Fruit fly (Drosophila melanogaster) whole organism, embryonic: ENCODE results near the gene nudC.

Experiments
- Adf1 ChIP-seq: fragments of 200-800 bp; sonication (Bioruptor generic); IDR thresholded peaks from 2 replicates; pipeline ENCODE4 v1.3.6; 2022; ENCODE audit warnings: missing biosample characterization, missing genetic modification characterization
- B-H2 ChIP-seq: fragments of 200-800 bp; sonication (Bioruptor generic); optimal IDR thresholded peaks from 2 replicates; lab custom pipeline; 2018; ENCODE audit warnings: missing biosample characterization, mild to moderate bottlenecking, missing genetic modification characterization
- CG12155 ChIP-seq: fragments of 200-800 bp; sonication (Bioruptor generic); optimal IDR thresholded peaks from 3 replicates; lab custom pipeline; 2016; ENCODE audit warnings: missing biosample characterization, missing genetic modification characterization
- CG13287 ChIP-seq: fragments of 200-800 bp; sonication (Bioruptor generic); IDR thresholded peaks from 2 replicates; pipeline ENCODE4 v1.3.6; 2022; ENCODE audit warnings: missing biosample characterization, missing genetic modification characterization; ENCODE audit not compliant: partially characterized antibody
- CG13624 ChIP-seq: fragments of 200-800 bp; sonication (Bioruptor generic); optimal IDR thresholded peaks from 2 replicates; lab custom pipeline; 2016; ENCODE audit warnings: missing biosample characterization, missing genetic modification characterization
- CG13775 ChIP-seq: fragments of 200-800 bp; sonication (Bioruptor generic); optimal IDR thresholded peaks from 3 replicates; lab custom pipeline; 2017; ENCODE audit warnings: missing biosample characterization, mild to moderate bottlenecking, missing genetic modification characterization
- CG15514 ChIP-seq: fragments of 200-800 bp; sonication (Bioruptor generic); optimal IDR thresholded peaks from 3 replicates; lab custom pipeline; 2017; ENCODE audit warnings: missing biosample characterization, missing genetic modification characterization, mild to moderate bottlenecking, moderate library complexity, missing genetic modification reagents
- CG18011 ChIP-seq: fragments of 200-800 bp; sonication (Bioruptor generic); optimal IDR thresholded peaks from 2 replicates; lab custom pipeline; 2017; ENCODE audit warnings: missing biosample characterization, missing genetic modification characterization, mild to moderate bottlenecking, moderate library complexity, missing genotype
- CG2129 ChIP-seq: fragments of 200-800 bp; sonication (Bioruptor generic); IDR thresholded peaks from 2 replicates; pipeline ENCODE4 v1.3.6; 2022; ENCODE audit warnings: missing biosample characterization, missing genetic modification characterization; ENCODE audit not compliant: partially characterized antibody
- CG31388 ChIP-seq: fragments of 200-800 bp; sonication (Bioruptor generic); optimal IDR thresholded peaks from 2 replicates; lab custom pipeline; 2016; ENCODE audit warnings: missing biosample characterization, missing genetic modification characterization
- CG3163 ChIP-seq: fragments of 200-800 bp; sonication (Bioruptor generic); optimal IDR thresholded peaks from 3 replicates; lab custom pipeline; 2016; ENCODE audit warnings: missing biosample characterization, missing genetic modification characterization
- CG32532 ChIP-seq: fragments of 200-800 bp; sonication (Bioruptor generic); IDR thresholded peaks from 2 replicates; pipeline ENCODE4 v1.3.6; 2022; ENCODE audit warnings: missing biosample characterization, missing genetic modification characterization
- CG32772 ChIP-seq: fragments of 200-800 bp; sonication (Bioruptor generic); IDR thresholded peaks from 2 replicates; pipeline ENCODE4 v1.3.6; 2022; ENCODE audit warnings: missing biosample characterization, missing genetic modification characterization
- CG4424 ChIP-seq: fragments of 200-800 bp; sonication (Bioruptor generic); optimal IDR thresholded peaks from 3 replicates; lab custom pipeline; 2016; ENCODE audit warnings: missing biosample characterization, missing genetic modification characterization
- CG5953 ChIP-seq: fragments of 200-800 bp; sonication (Bioruptor generic); IDR thresholded peaks from 2 replicates; pipeline ENCODE4 v1.3.6; 2022; ENCODE audit warnings: missing biosample characterization, missing genetic modification characterization
- CG6272 ChIP-seq: fragments of 200-800 bp; sonication (Bioruptor generic); IDR thresholded peaks from 2 replicates; pipeline ENCODE4 v1.3.6; 2022; ENCODE audit warnings: missing biosample characterization, missing genetic modification characterization
- CG7987 ChIP-seq: fragments of 200-800 bp; sonication (Bioruptor generic); optimal IDR thresholded peaks from 2 replicates; lab custom pipeline; 2018; ENCODE audit warnings: missing biosample characterization, mild to moderate bottlenecking, missing genetic modification characterization, moderate library complexity
- CG8359 ChIP-seq: fragments of 200-800 bp; sonication (Bioruptor generic); optimal IDR thresholded peaks from 2 replicates; lab custom pipeline; 2017; ENCODE audit warnings: missing biosample characterization, mild to moderate bottlenecking, missing genetic modification characterization, borderline replicate concordance
- CG9797 ChIP-seq: fragments of 200-800 bp; sonication (Bioruptor generic); optimal IDR thresholded peaks from 3 replicates; lab custom pipeline; 2018; ENCODE audit warnings: missing biosample characterization, mild to moderate bottlenecking, missing genetic modification characterization
- Dbx ChIP-seq: fragments of 200-800 bp; sonication (Bioruptor generic); IDR thresholded peaks from 3 replicates; pipeline ENCODE4 v1.3.6; 2022; ENCODE audit warnings: missing biosample characterization, missing genetic modification characterization
- Eip74EF ChIP-seq, 2 experiments: fragments of 200-800 bp in 1 of 2; fragments of >200 bp in 1 of 2; sonication (Bioruptor generic) in 1 of 2; optimal IDR thresholded peaks; 2 replicates each; lab custom pipeline; 2017 to 2019; ENCODE audit warnings: missing biosample characterization in 2 of 2, missing genetic modification characterization in 2 of 2, mild to moderate bottlenecking in 1 of 2, moderate library complexity in 1 of 2
- Ets97D ChIP-seq: fragments of 200-800 bp; sonication (Bioruptor generic); optimal IDR thresholded peaks from 3 replicates; lab custom pipeline; 2016; ENCODE audit warnings: missing biosample characterization, missing genetic modification characterization
- Lhr ChIP-seq: fragments of 200-800 bp; sonication (Bioruptor generic); optimal IDR thresholded peaks from 3 replicates; lab custom pipeline; 2017; ENCODE audit warnings: mild to moderate bottlenecking, missing biosample characterization, missing genetic modification reagents, missing genetic modification characterization
- Neu2 ChIP-seq: fragments of 200-800 bp; sonication (Bioruptor generic); optimal IDR thresholded peaks from 3 replicates; lab custom pipeline; 2016; ENCODE audit warnings: missing biosample characterization, missing genetic modification characterization, borderline replicate concordance
- Oaz ChIP-seq: fragments of 200-800 bp; sonication (Bioruptor generic); IDR thresholded peaks from 2 replicates; pipeline ENCODE4 v1.3.6; 2022; ENCODE audit warnings: missing biosample characterization, missing genetic modification characterization
- Oli ChIP-seq: fragments of 200-800 bp; sonication (Bioruptor generic); optimal IDR thresholded peaks from 2 replicates; lab custom pipeline; 2018; ENCODE audit warnings: missing biosample characterization, mild to moderate bottlenecking, missing genetic modification characterization, moderate library complexity
- Sry-δ ChIP-seq: fragments of 200-800 bp; sonication (Bioruptor generic); optimal IDR thresholded peaks from 2 replicates; lab custom pipeline; 2016; ENCODE audit warnings: missing biosample characterization, missing genetic modification characterization
- Ssrp ChIP-seq: fragments of 200-800 bp; sonication (Bioruptor generic); optimal IDR thresholded peaks from 2 replicates; lab custom pipeline; 2018; ENCODE audit warnings: missing biosample characterization, mild to moderate bottlenecking, missing genetic modification characterization, moderate library complexity
- Stat92E ChIP-seq, 3 experiments: fragments of >200 bp in 2 of 3; fragments of 200-800 bp in 1 of 3; sonication (Bioruptor generic) in 1 of 3; optimal IDR thresholded peaks; 2 replicates each; lab custom pipeline; 2017 to 2019; ENCODE audit warnings: missing biosample characterization in 3 of 3, missing genetic modification characterization in 3 of 3, mild to moderate bottlenecking in 1 of 3, moderate library complexity in 1 of 3
- Xrp1 ChIP-seq: fragments of 200-800 bp; sonication (Bioruptor generic); IDR thresholded peaks from 2 replicates; pipeline ENCODE4 v1.3.6; 2022; ENCODE audit warnings: missing biosample characterization, missing genetic modification characterization
- YL-1 ChIP-seq: fragments of 200-800 bp; sonication (Bioruptor generic); optimal IDR thresholded peaks from 3 replicates; lab custom pipeline; 2017; ENCODE audit warnings: missing biosample characterization, mild to moderate bottlenecking, missing genetic modification characterization
- da ChIP-seq: fragments of 200-800 bp; sonication (Bioruptor generic); optimal IDR thresholded peaks from 2 replicates; lab custom pipeline; 2016; ENCODE audit warnings: missing biosample characterization, missing genetic modification characterization
- dmrt99B ChIP-seq: fragments of 200-800 bp; sonication (Bioruptor generic); optimal IDR thresholded peaks from 2 replicates; lab custom pipeline; 2018; ENCODE audit warnings: missing biosample characterization, mild to moderate bottlenecking, missing genetic modification characterization, moderate library complexity
- exex ChIP-seq: fragments of 200-800 bp; sonication (Bioruptor generic); optimal IDR thresholded peaks from 4 replicates; lab custom pipeline; 2018; ENCODE audit warnings: missing biosample characterization, mild to moderate bottlenecking, missing genetic modification characterization, moderate library complexity
- fru ChIP-seq: fragments of >200 bp; optimal IDR thresholded peaks from 2 replicates; lab custom pipeline; 2017
- h ChIP-seq: fragments of >200 bp; optimal IDR thresholded peaks from 2 replicates; lab custom pipeline; 2017
- her ChIP-seq: fragments of 200-800 bp; sonication (Bioruptor generic); optimal IDR thresholded peaks from 2 replicates; lab custom pipeline; 2016; ENCODE audit warnings: missing biosample characterization, missing genetic modification characterization
- kah ChIP-seq: fragments of 200-800 bp; sonication (Bioruptor generic); optimal IDR thresholded peaks from 2 replicates; lab custom pipeline; 2018; ENCODE audit warnings: missing biosample characterization, mild to moderate bottlenecking, missing genetic modification characterization
- knrl ChIP-seq: fragments of 200-800 bp; sonication (Bioruptor generic); IDR thresholded peaks from 3 replicates; pipeline ENCODE4 v1.3.6; 2022; ENCODE audit warnings: missing biosample characterization, missing genetic modification characterization; ENCODE audit not compliant: partially characterized antibody
- phol ChIP-seq: fragments of 200-800 bp; sonication (Bioruptor generic); optimal IDR thresholded peaks from 3 replicates; lab custom pipeline; 2018; ENCODE audit warnings: missing biosample characterization, mild to moderate bottlenecking, missing genetic modification characterization, moderate library complexity
- run ChIP-seq: fragments of 200-800 bp; sonication (Bioruptor generic); optimal IDR thresholded peaks from 3 replicates; lab custom pipeline; 2018; ENCODE audit warnings: missing biosample characterization, mild to moderate bottlenecking, missing genetic modification characterization
- salm ChIP-seq: fragments of 200-800 bp; sonication (Bioruptor generic); optimal IDR thresholded peaks from 2 replicates; lab custom pipeline; 2018; ENCODE audit warnings: missing biosample characterization, mild to moderate bottlenecking, missing genetic modification characterization
- scrt ChIP-seq: fragments of 200-800 bp; sonication (Bioruptor generic); optimal IDR thresholded peaks from 2 replicates; lab custom pipeline; 2018; ENCODE audit warnings: missing biosample characterization, mild to moderate bottlenecking, missing genetic modification characterization, moderate library complexity
- sug ChIP-seq: fragments of 200-800 bp; optimal IDR thresholded peaks from 2 replicates; lab custom pipeline; 2019; ENCODE audit warnings: missing biosample characterization, mild to moderate bottlenecking, missing genetic modification characterization, moderate library complexity
- unc-4 ChIP-seq: fragments of 200-800 bp; sonication (Bioruptor generic); IDR thresholded peaks from 2 replicates; pipeline ENCODE4 v1.3.6; 2022; ENCODE audit warnings: missing biosample characterization, missing genetic modification characterization; ENCODE audit not compliant: partially characterized antibody
- vvl ChIP-seq: fragments of 200-800 bp; sonication (Bioruptor generic); IDR thresholded peaks from 2 replicates; pipeline ENCODE4 v1.3.6; 2022; ENCODE audit warnings: missing biosample characterization, missing genetic modification characterization
- zen2 ChIP-seq: fragments of 200-800 bp; sonication (Bioruptor generic); IDR thresholded peaks from 3 replicates; pipeline ENCODE4 v1.3.6; 2022; ENCODE audit warnings: missing biosample characterization, missing genetic modification characterization; ENCODE audit not compliant: partially characterized antibody
- zf30C ChIP-seq: fragments of 200-800 bp; sonication (Bioruptor generic); optimal IDR thresholded peaks from 3 replicates; lab custom pipeline; 2018; ENCODE audit warnings: missing biosample characterization, mild to moderate bottlenecking, missing genetic modification characterization

Gene nudC

DNA sequence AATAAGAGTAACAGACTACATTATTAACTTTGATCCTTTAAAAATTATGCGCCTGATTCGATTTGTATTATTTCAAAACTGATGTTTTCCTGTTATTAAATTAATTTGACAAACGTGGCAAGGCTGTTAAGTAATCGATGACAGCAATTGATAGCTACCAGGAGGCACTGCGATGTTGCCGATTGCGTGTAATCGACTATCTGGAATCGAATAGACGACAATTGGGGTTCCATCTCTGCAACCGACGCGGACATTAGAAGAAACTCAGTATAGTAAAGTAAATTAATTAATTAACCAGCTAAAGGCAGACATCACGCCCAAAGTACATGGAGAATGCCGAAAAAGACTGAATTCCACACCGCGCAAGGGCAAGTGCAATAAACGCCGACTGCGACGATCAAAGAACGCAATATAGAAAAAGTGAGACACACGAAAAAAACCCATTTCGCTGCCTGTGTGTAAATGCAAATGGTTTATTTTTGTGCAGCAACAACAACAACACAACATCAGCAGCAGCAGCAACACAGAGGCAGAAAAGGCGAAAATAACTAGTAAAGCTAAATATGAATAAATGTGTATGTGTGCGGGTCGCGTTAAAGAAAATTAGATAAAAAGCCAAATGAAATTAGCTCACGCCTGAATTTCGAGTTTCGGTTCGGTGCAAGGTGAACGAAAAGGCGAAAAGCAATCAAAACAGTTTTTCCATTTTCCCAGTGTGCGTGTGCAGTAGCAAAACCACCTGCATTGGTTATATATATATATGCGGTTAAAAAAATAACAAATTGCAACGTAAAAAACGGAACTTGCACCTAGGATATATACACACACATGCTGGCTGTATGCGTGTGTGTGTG, 49.0 kb downstream of the nudC start, which contains the start of gene sina (continued):
- no peak for TF ChIP-seq salm (tag; lab: Kevin White, UChicago)
- TF ChIP-seq run (tag; lab: Kevin White, UChicago) = no peak
- TF ChIP-seq CG7987 (GFP tag; lab: Kevin White, UChicago) = peak; percentile 26
- TF ChIP-seq Ssrp = no peak
- TF ChIP-seq Dbx = peak; percentile 41; the same call in 1 of the 3 replicates
- no peak for TF ChIP-seq exex (tag; lab: Kevin White, UChicago)
- peak in 1 of 2 experiments; percentile 6 for TF ChIP-seq Eip74EF (GFP tag; optimal IDR thresholded peaks at IDR 0.05; lab: Kevin White, UChicago)
- TF ChIP-seq fru (lab: Kevin White, UChicago) = no peak
- no peak for TF ChIP-seq CG5953 (GFP tag; lab: Robert Waterston, UW)
- TF ChIP-seq CG9797 (GFP tag; lab: Kevin White, UChicago) = peak; percentile 44
- TF ChIP-seq CG12155 = peak; percentile 7
- TF ChIP-seq CG2129 (GFP tag; lab: Robert Waterston, UW) = peak; percentile 25; the same call in 1 of the 2 replicates
- TF ChIP-seq CG3163 = no peak
- TF ChIP-seq CG13775 = no peak
- no peak for TF ChIP-seq da (GFP tag; lab: Kevin White, UChicago)
- TF ChIP-seq Lhr (GFP tag; lab: Kevin White, UChicago) = peak; percentile 61
- TF ChIP-seq CG8359 (GFP tag; lab: Kevin White, UChicago) = no peak
- TF ChIP-seq CG13287 (GFP tag; lab: Robert Waterston, UW) = peak; percentile 88
- peak; percentile 78 for TF ChIP-seq YL-1 (GFP tag; lab: Kevin White, UChicago)
- TF ChIP-seq unc-4 (GFP tag; lab: Robert Waterston, UW) = peak; percentile 76
- TF ChIP-seq Stat92E (GFP tag; optimal IDR thresholded peaks at IDR 0.05; lab: Kevin White, UChicago) = peak in 1 of 3 experiments; percentile 11
- peak; percentile 61 for TF ChIP-seq phol (tag; lab: Kevin White, UChicago)
- no peak for TF ChIP-seq h (lab: Kevin White, UChicago)
- TF ChIP-seq kah (GFP tag; lab: Kevin White, UChicago) = peak; percentile 87
- no peak for TF ChIP-seq her (GFP tag; lab: Kevin White, UChicago)
- TF ChIP-seq Xrp1 (GFP tag; lab: Robert Waterston, UW) = no peak
- TF ChIP-seq B-H2 (GFP tag; lab: Kevin White, UChicago) = peak; percentile 44
- peak; percentile 81 for TF ChIP-seq Ets97D
- peak; percentile 16; the same call in 1 of the 2 replicates for TF ChIP-seq CG6272
- no peak for TF ChIP-seq scrt (GFP tag; lab: Kevin White, UChicago)
- peak; percentile 71 for TF ChIP-seq CG15514 (GFP tag; lab: Kevin White, UChicago)
- TF ChIP-seq Neu2 (GFP tag; lab: Kevin White, UChicago) = peak; percentile 61
- no peak for TF ChIP-seq zf30C (GFP tag; lab: Kevin White, UChicago)
- TF ChIP-seq vvl (GFP tag; lab: Robert Waterston, UW) = peak; percentile 48
- TF ChIP-seq Oli (tag; lab: Kevin White, UChicago) = no peak
- 0 out of 2 replicates have a peak, but pooled peaks have one; percentile 11 for TF ChIP-seq CG32532 (GFP tag; lab: Robert Waterston, UW)
- no peak for TF ChIP-seq CG4424 (GFP tag; lab: Kevin White, UChicago)
- no peak for TF ChIP-seq CG31388
- no peak for TF ChIP-seq CG32772
- no peak for TF ChIP-seq Adf1 (GFP tag; lab: Robert Waterston, UW)
- TF ChIP-seq knrl (GFP tag; lab: Robert Waterston, UW) = peak; percentile 60
- TF ChIP-seq zen2 (GFP tag; lab: Robert Waterston, UW) = peak; percentile 5; the same call in 1 of the 3 replicates
- TF ChIP-seq Sry-δ (GFP tag; lab: Kevin White, UChicago) = peak; percentile 91
- peak; percentile 20 for TF ChIP-seq CG13624
- peak; percentile 34 for TF ChIP-seq sug (tag; lab: Kevin White, UChicago)
- no peak for TF ChIP-seq dmrt99B (tag; lab: Kevin White, UChicago)
- TF ChIP-seq CG18011 (GFP tag; lab: Kevin White, UChicago) = no peak
- no peak for TF ChIP-seq Oaz
